Worm (Caenorhabditis elegans) whole organism, early embryonic: ENCODE measurements around the gene lelo-3.

ENCODE experiments used
- B0310.2 ChIP-seq: sonication (generic microtip); optimal IDR thresholded peaks from 2 replicates; lab custom pipeline; 2016; ENCODE audit warnings: mild to moderate bottlenecking, missing genetic modification characterization, missing compliant biosample characterization
- ama-1 ChIP-seq: fragments of 150-350 bp; optimal IDR thresholded peaks from 2 replicates; lab custom pipeline; 2014
- ceh-36 ChIP-seq: sonication (generic microtip); optimal IDR thresholded peaks from 2 replicates; lab custom pipeline; 2016; ENCODE audit warnings: missing genetic modification characterization, inconsistent platforms, missing compliant biosample characterization
- ets-7 ChIP-seq: sonication (generic microtip); optimal IDR thresholded peaks from 2 replicates; lab custom pipeline; 2016; ENCODE audit warnings: missing genotype, missing genetic modification characterization, missing compliant biosample characterization
- flt-1 ChIP-seq: fragments of 200-800 bp; sonication (Bioruptor generic); IDR thresholded peaks from 2 replicates; pipeline ENCODE4 v1.3.6; 2022; ENCODE audit warnings: missing genetic modification characterization, missing compliant biosample characterization
- hnd-1 ChIP-seq: sonication (generic microtip); optimal IDR thresholded peaks from 2 replicates; lab custom pipeline; 2016; ENCODE audit warnings: missing genetic modification characterization, missing compliant biosample characterization
- pes-1 ChIP-seq: fragments of 200-800 bp; sonication (Bioruptor generic); IDR thresholded peaks from 2 replicates; pipeline ENCODE4 v1.3.6; 2022; ENCODE audit warnings: missing genetic modification reagents, missing genetic modification characterization, missing compliant biosample characterization
- scrt-1 ChIP-seq: fragments of 200-800 bp; sonication (Bioruptor generic); IDR thresholded peaks from 2 replicates; pipeline ENCODE4 v1.3.6; 2022; ENCODE audit warnings: missing genetic modification characterization, missing compliant biosample characterization
- tbx-37 ChIP-seq: fragments of 200-800 bp; sonication (Bioruptor generic); conservative IDR thresholded peaks from 2 replicates; pipeline ENCODE4 v1.3.6; 2022; ENCODE audit warnings: missing genetic modification reagents, missing genetic modification characterization, missing compliant biosample characterization
- tra-4 ChIP-seq: sonication (generic microtip); optimal IDR thresholded peaks from 2 replicates; lab custom pipeline; 2017; ENCODE audit warnings: missing genetic modification characterization, missing compliant biosample characterization

ce11 chrX:5985720-5986119 lies 36.6 kb downstream of the lelo-3 start:
- no peak for TF ChIP-seq scrt-1
- TF ChIP-seq ama-1 = no peak
- no peak for TF ChIP-seq ets-7 (tag; lab: Kevin White, UChicago)
- TF ChIP-seq ceh-36 = no peak
- TF ChIP-seq flt-1 (GFP tag; lab: Robert Waterston, UW) = no peak
- TF ChIP-seq B0310.2 (tag; lab: Kevin White, UChicago) = no peak
- no peak for TF ChIP-seq tbx-37 (GFP tag; lab: Robert Waterston, UW)
- no peak for TF ChIP-seq hnd-1 (tag; lab: Kevin White, UChicago)
- TF ChIP-seq pes-1 (GFP tag; lab: Robert Waterston, UW) = no peak
- no peak for TF ChIP-seq tra-4 (tag; lab: Kevin White, UChicago)
